Worm (Caenorhabditis elegans) whole organism, young adult: Measurements from ENCODE around the gene R02E12.5.

Experiments
- B0336.3 ChIP-seq: fragments of 200-800 bp; sonication (Bioruptor generic); IDR thresholded peaks from 2 replicates; pipeline ENCODE4 v1.3.6; 2022; ENCODE audit warnings: missing genetic modification characterization, missing compliant biosample characterization
- ama-1 ChIP-seq, 3 experiments: fragments of 150-350 bp in 1 of 3; sonication (generic microtip) in 2 of 3; optimal IDR thresholded peaks; 2 replicates each; lab custom pipeline; 2014 to 2018; ENCODE audit warnings: missing biosample characterization in 2 of 3, missing genetic modification characterization in 2 of 3, missing genetic modification reagents in 2 of 3
- attf-5 ChIP-seq: fragments of 200-800 bp; sonication (Bioruptor generic); optimal IDR thresholded peaks from 2 replicates; lab custom pipeline; 2018; ENCODE audit warnings: mild to moderate bottlenecking, missing genetic modification characterization, missing compliant biosample characterization
- dox-1 ChIP-seq: fragments of 200-800 bp; sonication (Bioruptor generic); IDR thresholded peaks from 2 replicates; pipeline ENCODE4 v1.3.6; 2022; ENCODE audit warnings: missing genetic modification reagents, missing genetic modification characterization, missing compliant biosample characterization
- egrh-3 ChIP-seq: fragments of 200-800 bp; sonication (Bioruptor generic); IDR thresholded peaks from 2 replicates; pipeline ENCODE4 v1.3.6; 2022; ENCODE audit warnings: missing genetic modification reagents, missing genetic modification characterization, missing compliant biosample characterization
- hrde-1 ChIP-seq: sonication (generic microtip); optimal IDR thresholded peaks from 2 replicates; lab custom pipeline; 2016; ENCODE audit warnings: missing genetic modification characterization, mild to moderate bottlenecking, missing compliant biosample characterization, moderate library complexity, missing genotype, missing genetic modification reagents, borderline replicate concordance
- nfyb-1 ChIP-seq: fragments of 200-800 bp; sonication (Bioruptor generic); IDR thresholded peaks from 2 replicates; pipeline ENCODE4 v1.3.6; 2022; ENCODE audit warnings: missing genetic modification reagents, missing genetic modification characterization, missing compliant biosample characterization
- rcor-1 ChIP-seq: fragments of 200-800 bp; sonication (Bioruptor generic); IDR thresholded peaks from 2 replicates; pipeline ENCODE4 v1.3.6; 2022; ENCODE audit warnings: missing genetic modification reagents, missing genetic modification characterization, missing compliant biosample characterization
- unc-130 ChIP-seq: sonication (generic microtip); optimal IDR thresholded peaks from 2 replicates; lab custom pipeline; 2016; ENCODE audit warnings: missing genetic modification reagents, missing genetic modification characterization, missing compliant biosample characterization

DNA sequence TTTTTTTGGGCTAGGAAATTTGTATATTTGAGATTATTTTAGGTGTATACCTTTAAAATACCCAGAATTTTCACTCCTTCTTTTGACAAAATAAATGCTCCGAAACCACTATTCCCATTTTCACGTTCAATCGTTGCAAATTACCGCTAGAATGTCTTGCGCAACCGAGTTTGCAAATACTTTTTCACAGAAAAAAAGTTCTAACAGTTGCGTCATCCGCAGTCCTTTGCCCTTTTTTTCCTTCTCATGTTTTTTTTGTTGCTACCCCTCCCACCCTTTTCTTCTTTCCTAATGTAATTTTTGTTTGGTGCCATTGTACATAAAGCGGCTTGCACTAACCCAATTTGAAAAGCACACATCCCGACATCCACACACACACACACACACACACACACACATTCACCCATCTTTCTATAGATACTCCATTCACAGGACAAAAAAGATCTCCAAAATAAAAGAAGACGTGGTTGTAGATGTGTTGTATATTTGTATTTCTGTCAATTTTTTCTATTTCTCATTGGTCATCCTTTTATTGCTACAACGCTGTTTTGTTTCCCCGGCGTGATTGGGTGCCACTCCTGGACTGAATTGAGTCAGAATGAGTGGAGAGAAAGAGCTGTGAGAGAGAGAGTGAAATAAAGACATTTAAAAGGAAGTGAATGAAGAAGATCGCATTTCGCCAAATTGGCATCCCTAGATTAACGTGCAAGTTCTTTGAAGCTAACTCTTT lies 39.5 kb upstream of the R02E12.5 start:
- TF ChIP-seq dox-1 (GFP tag; lab: Robert Waterston, UW) (no peak), ama-1 (optimal IDR thresholded peaks at IDR 0.05; lab: Kevin White, UChicago) (no peak), ama-1 (GFP tag; optimal IDR thresholded peaks at IDR 0.05; lab: Kevin White, UChicago) (no peak), attf-5 (GFP tag; lab: Kevin White, UChicago) (no peak), rcor-1 (GFP tag; lab: Robert Waterston, UW) (no peak), unc-130 (GFP tag; lab: Kevin White, UChicago) (no peak), B0336.3 (GFP tag; lab: Robert Waterston, UW) (no peak), egrh-3 (GFP tag; lab: Robert Waterston, UW) (no peak), hrde-1 (tag; lab: Kevin White, UChicago) (no peak), nfyb-1 (GFP tag; lab: Robert Waterston, UW) (no peak)
